Worm (Caenorhabditis elegans) whole organism, L4 larva: Measurements from ENCODE around the gene sel-13.

Experiments used
- ama-1 ChIP-seq: fragments of 150-350 bp; optimal IDR thresholded peaks from 2 replicates; lab custom pipeline; 2014; ENCODE audit warnings: inconsistent platforms, mixed read lengths
- ctbp-1 ChIP-seq: fragments of 200-800 bp; sonication (Bioruptor generic); IDR thresholded peaks from 2 replicates; pipeline ENCODE4 v1.3.6; 2022; ENCODE audit warnings: missing genetic modification reagents, missing genetic modification characterization, missing compliant biosample characterization
- dve-1 ChIP-seq: sonication (generic microtip); optimal IDR thresholded peaks from 2 replicates; lab custom pipeline; 2017; ENCODE audit warnings: antibody characterized with exemption, mild to moderate bottlenecking, missing genetic modification characterization, missing compliant biosample characterization; ENCODE audit not compliant: insufficient read depth
- fkh-10 ChIP-seq: fragments of 150-350 bp; optimal IDR thresholded peaks from 2 replicates; lab custom pipeline; 2014; ENCODE audit warnings: missing biosample characterization, missing genetic modification reagents, missing genetic modification characterization
- lin-13 ChIP-seq: fragments of 150-350 bp; optimal IDR thresholded peaks from 2 replicates; lab custom pipeline; 2014; ENCODE audit warnings: missing biosample characterization, missing genetic modification reagents, missing genetic modification characterization
- mdl-1 ChIP-seq, 2 experiments: fragments of 150-350 bp in 1 of 2; sonication (generic microtip) in 1 of 2; optimal IDR thresholded peaks; 2 replicates each; lab custom pipeline; 2014 to 2017; ENCODE audit warnings: missing biosample characterization in 2 of 2, missing genetic modification characterization in 2 of 2
- nhr-28 ChIP-seq: fragments of 150-350 bp; optimal IDR thresholded peaks from 2 replicates; lab custom pipeline; 2014; ENCODE audit warnings: missing biosample characterization, missing genetic modification characterization
- nhr-42 ChIP-seq: fragments of 200-800 bp; sonication (Bioruptor generic); IDR thresholded peaks from 2 replicates; pipeline ENCODE4 v1.3.6; 2022; ENCODE audit warnings: missing genetic modification characterization, missing compliant biosample characterization
- nhr-77 ChIP-seq: fragments of 150-350 bp; optimal IDR thresholded peaks from 2 replicates; lab custom pipeline; 2014; ENCODE audit warnings: missing biosample characterization, missing genetic modification characterization
- pha-4 ChIP-seq, 2 experiments: fragments of 150-350 bp in 1 of 2; fragments of 200-800 bp in 1 of 2; sonication (Bioruptor generic) in 1 of 2; IDR thresholded peaks in 1 of 2; optimal IDR thresholded peaks in 1 of 2; 2 replicates each; pipeline versions ENCODE4 v1.3.6 to Lab custom; 2014 to 2022; ENCODE audit warnings: missing genetic modification characterization in 2 of 2, missing genetic modification reagents in 2 of 2, missing biosample characterization in 1 of 2, missing compliant biosample characterization in 1 of 2
- snpc-4 ChIP-seq: fragments of 150-350 bp; optimal IDR thresholded peaks from 2 replicates; lab custom pipeline; 2014; ENCODE audit warnings: missing biosample characterization, missing genetic modification characterization
- unc-39 ChIP-seq: sonication (generic microtip); optimal IDR thresholded peaks from 2 replicates; lab custom pipeline; 2017; ENCODE audit warnings: missing biosample characterization, missing genetic modification characterization
- ztf-11 ChIP-seq: fragments of 150-350 bp; optimal IDR thresholded peaks from 2 replicates; lab custom pipeline; 2014; ENCODE audit warnings: missing biosample characterization, missing genetic modification characterization

DNA sequence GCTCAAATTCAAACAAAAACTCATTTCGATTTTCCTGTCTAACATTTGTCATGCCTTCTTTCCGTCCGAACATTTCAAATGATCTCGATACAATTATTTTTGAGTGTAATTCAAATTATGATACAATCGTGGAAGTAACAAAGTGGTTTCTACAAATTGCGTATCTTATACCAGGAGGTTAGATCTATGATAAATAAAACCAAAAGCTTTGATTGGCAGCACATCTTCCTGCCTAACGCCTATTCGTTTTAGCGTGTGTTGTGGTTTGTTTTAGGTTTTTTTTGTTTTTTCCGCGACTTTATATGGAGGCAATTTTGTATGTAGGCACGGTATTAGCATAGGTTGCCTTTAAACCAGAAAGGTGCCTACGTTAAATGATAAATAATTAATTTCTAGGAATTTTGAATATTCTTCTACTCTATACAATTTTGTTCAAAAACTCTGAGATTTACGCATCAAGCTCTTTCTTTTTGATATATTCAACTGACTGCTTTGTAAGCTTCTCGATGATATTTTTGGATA, 20.0 kb downstream of the sel-13 start, which contains the start of gene srg-11:
- TF ChIP-seq snpc-4 (tag; lab: Kevin White, UChicago) (no peak), nhr-42 (GFP tag; lab: Robert Waterston, UW) (no peak), nhr-77 (tag; lab: Kevin White, UChicago) (no peak), fkh-10 (GFP tag; lab: Kevin White, UChicago) (no peak), ctbp-1 (GFP tag; lab: Robert Waterston, UW) (no peak), ztf-11 (tag; lab: Kevin White, UChicago) (no peak), unc-39 (tag; lab: Kevin White, UChicago) (no peak), ama-1 (lab: Kevin White, UChicago) (no peak), lin-13 (GFP tag; lab: Kevin White, UChicago) (no peak), pha-4 (GFP tag; IDR thresholded peaks at IDR 0.05; lab: Robert Waterston, UW) (no peak), pha-4 (tag; optimal IDR thresholded peaks at IDR 0.05; lab: Kevin White, UChicago) (no peak), nhr-28 (tag; lab: Kevin White, UChicago) (no peak), dve-1 (tag; lab: Kevin White, UChicago) (no peak), mdl-1 (tag; optimal IDR thresholded peaks at IDR 0.05; lab: Kevin White, UChicago) (no peak)
